Fruit fly (Drosophila melanogaster) whole organism, wandering third instar larva: ENCODE results near the gene CG32440.

Source experiments
- Abd-B ChIP-seq: fragments of >200 bp; optimal IDR thresholded peaks from 2 replicates; lab custom pipeline; 2017; ENCODE audit warnings: missing biosample characterization, missing genetic modification characterization
- CG32264 ChIP-seq: fragments of 200-800 bp; sonication (Bioruptor generic); optimal IDR thresholded peaks from 2 replicates; lab custom pipeline; 2016; ENCODE audit warnings: missing biosample characterization, missing genetic modification characterization
- CG9705 ChIP-seq: fragments of 200-800 bp; sonication (Bioruptor generic); optimal IDR thresholded peaks from 2 replicates; lab custom pipeline; 2018; ENCODE audit warnings: missing biosample characterization, mild to moderate bottlenecking, missing genetic modification characterization
- CrebA ChIP-seq: fragments of 200-800 bp; sonication (Bioruptor generic); optimal IDR thresholded peaks from 2 replicates; lab custom pipeline; 2016; ENCODE audit warnings: missing biosample characterization, mild to moderate bottlenecking, missing genetic modification characterization, borderline replicate concordance
- Dfd ChIP-seq: fragments of >200 bp; optimal IDR thresholded peaks from 2 replicates; lab custom pipeline; 2017; ENCODE audit warnings: missing biosample characterization, missing genetic modification characterization
- Dif ChIP-seq: fragments of 200-275, 200-300 bp; sonication (Bioruptor generic); optimal IDR thresholded peaks from 2 replicates; lab custom pipeline; 2018; ENCODE audit warnings: missing biosample characterization, missing genetic modification characterization; ENCODE audit not compliant: partially characterized antibody
- GATAd ChIP-seq: sonication (Bioruptor generic); optimal IDR thresholded peaks from 2 replicates; lab custom pipeline; 2016; ENCODE audit warnings: missing biosample characterization, missing genetic modification characterization
- HLH106 ChIP-seq: fragments of 200-800 bp; optimal IDR thresholded peaks from 3 replicates; lab custom pipeline; 2019; ENCODE audit warnings: missing biosample characterization, mild to moderate bottlenecking, missing genetic modification characterization, moderate library complexity
- Hnf4 ChIP-seq: fragments of 200-800 bp; sonication (Bioruptor generic); optimal IDR thresholded peaks from 2 replicates; lab custom pipeline; 2016; ENCODE audit warnings: missing biosample characterization, mild to moderate bottlenecking, missing genetic modification characterization
- Hr78 ChIP-seq: fragments of >200 bp; optimal IDR thresholded peaks from 2 replicates; lab custom pipeline; 2017; ENCODE audit warnings: missing biosample characterization, missing genetic modification characterization
- Hr83 ChIP-seq: fragments of 200-300 bp; sonication (Bioruptor generic); optimal IDR thresholded peaks from 2 replicates; lab custom pipeline; 2016; ENCODE audit warnings: missing biosample characterization, mild to moderate bottlenecking, missing genetic modification characterization, moderate library complexity; ENCODE audit not compliant: poor library complexity, severe bottlenecking
- Jra ChIP-seq: sonication (Bioruptor generic); optimal IDR thresholded peaks from 2 replicates; lab custom pipeline; 2016; ENCODE audit warnings: missing biosample characterization, missing genetic modification characterization
- Mio ChIP-seq: sonication (Bioruptor generic); optimal IDR thresholded peaks from 2 replicates; lab custom pipeline; 2016; ENCODE audit warnings: missing biosample characterization, missing genetic modification characterization
- Myc ChIP-seq: fragments of >200 bp; optimal IDR thresholded peaks from 2 replicates; lab custom pipeline; 2017
- N ChIP-seq: fragments of >200 bp; optimal IDR thresholded peaks from 2 replicates; lab custom pipeline; 2018; ENCODE audit warnings: missing biosample characterization, missing external identifiers, missing genetic modification characterization
- OdsH ChIP-seq: fragments of 200-800 bp; sonication (Bioruptor generic); optimal IDR thresholded peaks from 2 replicates; lab custom pipeline; 2016; ENCODE audit warnings: missing biosample characterization, mild to moderate bottlenecking, missing genetic modification characterization
- Rel ChIP-seq, 2 experiments: fragments of 200-800 bp; sonication (Bioruptor generic) in 1 of 2; optimal IDR thresholded peaks; 2 replicates in 1 of 2; 3 replicates in 1 of 2; lab custom pipeline; 2016 to 2019; ENCODE audit warnings: mild to moderate bottlenecking in 2 of 2, missing biosample characterization in 2 of 2, missing genetic modification characterization in 2 of 2, moderate library complexity in 1 of 2
- Sp1 ChIP-seq: fragments of 200-800 bp; sonication (Bioruptor generic); optimal IDR thresholded peaks from 3 replicates; lab custom pipeline; 2019; ENCODE audit warnings: missing biosample characterization, mild to moderate bottlenecking, missing genetic modification characterization, moderate library complexity
- Vsx2 ChIP-seq: fragments of 200-300, 225-300 bp; sonication (Bioruptor generic); optimal IDR thresholded peaks from 2 replicates; lab custom pipeline; 2018; ENCODE audit warnings: missing biosample characterization, missing genetic modification characterization; ENCODE audit not compliant: partially characterized antibody
- br ChIP-seq: fragments of 200-800 bp; sonication (Bioruptor generic); optimal IDR thresholded peaks from 2 replicates; lab custom pipeline; 2016; ENCODE audit warnings: missing biosample characterization, missing genetic modification characterization
- brk ChIP-seq: fragments of 200-800 bp; sonication (Bioruptor generic); optimal IDR thresholded peaks from 2 replicates; lab custom pipeline; 2016; ENCODE audit warnings: missing biosample characterization, mild to moderate bottlenecking, missing genetic modification characterization
- dl ChIP-seq, 2 experiments: fragments of 175-275, 200-275 bp in 1 of 2; fragments of 200-275 bp in 1 of 2; sonication (Bioruptor generic); optimal IDR thresholded peaks; lab custom pipeline; 2018; ENCODE audit warnings: mild to moderate bottlenecking in 2 of 2, missing biosample characterization in 2 of 2, missing genetic modification characterization in 2 of 2, moderate library complexity in 2 of 2; ENCODE audit not compliant: partially characterized antibody in 2 of 2, insufficient read depth in 1 of 2
- dmrt93B ChIP-seq: fragments of 200-800 bp; sonication (Bioruptor generic); optimal IDR thresholded peaks from 2 replicates; lab custom pipeline; 2018; ENCODE audit warnings: missing biosample characterization, mild to moderate bottlenecking, missing genetic modification characterization
- dsf ChIP-seq: sonication (Bioruptor generic); optimal IDR thresholded peaks from 2 replicates; lab custom pipeline; 2016; ENCODE audit warnings: missing biosample characterization, missing genetic modification characterization, borderline replicate concordance
- ey ChIP-seq: fragments of 200-800 bp; sonication (Bioruptor generic); optimal IDR thresholded peaks from 2 replicates; lab custom pipeline; 2016; ENCODE audit warnings: missing biosample characterization, missing genetic modification characterization
- foxo ChIP-seq, 2 experiments: fragments of 200-800 bp; sonication (Bioruptor generic); optimal IDR thresholded peaks; 2 replicates in 1 of 2; 3 replicates in 1 of 2; lab custom pipeline; 2016 to 2017; ENCODE audit warnings: missing biosample characterization in 2 of 2, missing genetic modification characterization in 2 of 2
- fru ChIP-seq: fragments of 200-800 bp; sonication (Bioruptor generic); optimal IDR thresholded peaks from 3 replicates; lab custom pipeline; 2016; ENCODE audit warnings: missing biosample characterization, mild to moderate bottlenecking, missing genetic modification characterization
- h ChIP-seq: fragments of 200-800 bp; sonication (Bioruptor generic); optimal IDR thresholded peaks from 3 replicates; lab custom pipeline; 2016; ENCODE audit warnings: missing biosample characterization, mild to moderate bottlenecking, missing genetic modification characterization
- jim ChIP-seq: fragments of 175-275, 200-325 bp; sonication (Bioruptor generic); optimal IDR thresholded peaks from 2 replicates; lab custom pipeline; 2016; ENCODE audit warnings: missing biosample characterization, mild to moderate bottlenecking, missing genetic modification characterization
- lola ChIP-seq: fragments of >200 bp; optimal IDR thresholded peaks from 2 replicates; lab custom pipeline; 2017; ENCODE audit warnings: missing biosample characterization, missing genetic modification characterization
- pan ChIP-seq: fragments of >200 bp; optimal IDR thresholded peaks from 2 replicates; lab custom pipeline; 2017
- psq ChIP-seq: fragments of 200-800 bp; sonication (Bioruptor generic); optimal IDR thresholded peaks from 3 replicates; lab custom pipeline; 2017; ENCODE audit warnings: missing biosample characterization, mild to moderate bottlenecking, missing genetic modification characterization, moderate library complexity
- rgr ChIP-seq: fragments of 200-800 bp; sonication (Bioruptor generic); optimal IDR thresholded peaks from 3 replicates; lab custom pipeline; 2016; ENCODE audit warnings: missing biosample characterization, mild to moderate bottlenecking, missing genetic modification characterization
- sage ChIP-seq: fragments of 200-800 bp; sonication (Bioruptor generic); optimal IDR thresholded peaks from 2 replicates; lab custom pipeline; 2016; ENCODE audit warnings: missing biosample characterization, mild to moderate bottlenecking, missing genetic modification characterization
- sv ChIP-seq: fragments of 200-800 bp; sonication (Bioruptor generic); optimal IDR thresholded peaks from 3 replicates; lab custom pipeline; 2016; ENCODE audit warnings: missing biosample characterization, missing genetic modification characterization
- tai ChIP-seq: sonication (Bioruptor generic); optimal IDR thresholded peaks from 2 replicates; lab custom pipeline; 2016; ENCODE audit warnings: missing biosample characterization, missing genetic modification characterization
- usp ChIP-seq: fragments of >200 bp; optimal IDR thresholded peaks from 2 replicates; lab custom pipeline; 2017; ENCODE audit warnings: missing biosample characterization, missing genetic modification characterization
- woc ChIP-seq: sonication (Bioruptor generic); optimal IDR thresholded peaks from 2 replicates; lab custom pipeline; 2016; ENCODE audit warnings: missing biosample characterization, mild to moderate bottlenecking, missing genetic modification characterization

The CG32440 gene

dm6 chr3L:21343254-21344083 lies 16.5 kb upstream of the CG32440 start, which contains the start of the genes Tbc1d8-9 and CG32436:
Gene Tbc1d8-9, minus strand, starts transcription at chr3L:21343716.
Gene CG32436, plus strand, starts transcription at chr3L:21344033.
- TF ChIP-seq sage (GFP tag; lab: Kevin White, UChicago) (no peak), OdsH (GFP tag; lab: Kevin White, UChicago) (peak; percentile 49)

dm6 chr3L:21346463-21347196 lies 13.3 kb upstream of the CG32440 start:
- TF ChIP-seq CrebA (GFP tag; lab: Kevin White, UChicago) (no peak), OdsH (GFP tag; lab: Kevin White, UChicago) (no peak), psq (GFP tag; lab: Kevin White, UChicago) (peak; percentile 72), ey (GFP tag; lab: Kevin White, UChicago) (no peak), Jra (peak; percentile 33), h (peak; percentile 29), dsf (GFP tag; lab: Kevin White, UChicago) (no peak)

- TF ChIP-seq GATAd, result no peak
- TF ChIP-seq rgr, result peak; percentile 43
- TF ChIP-seq Sp1 (GFP tag; lab: Kevin White, UChicago), result no peak
- no peak for TF ChIP-seq Rel (GFP tag; optimal IDR thresholded peaks at IDR 0.05; lab: Kevin White, UChicago)
- no peak for TF ChIP-seq Rel (tag; optimal IDR thresholded peaks at IDR 0.05; lab: Kevin White, UChicago)
- TF ChIP-seq woc (GFP tag; lab: Kevin White, UChicago), result peak; percentile 31
- TF ChIP-seq CG9705, result no peak
- TF ChIP-seq Hr78 (GFP tag; lab: Kevin White, UChicago), result no peak
- TF ChIP-seq h, result no peak
- TF ChIP-seq OdsH (GFP tag; lab: Kevin White, UChicago), result no peak
- no peak for TF ChIP-seq Mio (GFP tag; lab: Kevin White, UChicago)
- TF ChIP-seq brk (GFP tag; lab: Kevin White, UChicago), result no peak
- no peak for TF ChIP-seq HLH106 (tag; lab: Kevin White, UChicago)
- TF ChIP-seq Hr83 (GFP tag; lab: Kevin White, UChicago), result no peak
- no peak for TF ChIP-seq Dfd (GFP tag; lab: Kevin White, UChicago)
- TF ChIP-seq Hnf4 (GFP tag; lab: Kevin White, UChicago), result no peak
- no peak for TF ChIP-seq CrebA (GFP tag; lab: Kevin White, UChicago)
- peak; percentile 26 for TF ChIP-seq br (GFP tag; lab: Kevin White, UChicago)
- peak; percentile 22 for TF ChIP-seq ey (GFP tag; lab: Kevin White, UChicago)
- TF ChIP-seq N (GFP tag; lab: Kevin White, UChicago), result no peak
- no peak for TF ChIP-seq Abd-B (GFP tag; lab: Kevin White, UChicago)
- no peak for TF ChIP-seq tai (GFP tag; lab: Kevin White, UChicago)
- TF ChIP-seq Dif (GFP tag; lab: Kevin White, UChicago), result no peak
- no peak for TF ChIP-seq Jra
- TF ChIP-seq foxo (GFP tag; optimal IDR thresholded peaks at IDR 0.05; lab: Kevin White, UChicago), result peak in 1 of 2 experiments; percentile 59
- peak; percentile 28 for TF ChIP-seq psq (GFP tag; lab: Kevin White, UChicago)
- no peak for TF ChIP-seq Myc (lab: Kevin White, UChicago)
- TF ChIP-seq jim (GFP tag; lab: Kevin White, UChicago), result no peak
- no peak for TF ChIP-seq Vsx2 (GFP tag; lab: Kevin White, UChicago)
- peak; percentile 3 for TF ChIP-seq dmrt93B
- no peak for TF ChIP-seq sage (GFP tag; lab: Kevin White, UChicago)
- no peak for TF ChIP-seq dsf (GFP tag; lab: Kevin White, UChicago)
- peak; percentile 40 for TF ChIP-seq CG32264 (GFP tag; lab: Kevin White, UChicago)
- no peak for TF ChIP-seq pan
- no peak for TF ChIP-seq lola (GFP tag; lab: Kevin White, UChicago)
- TF ChIP-seq usp, result no peak
- peak; percentile 64 for TF ChIP-seq fru
- TF ChIP-seq dl (GFP tag; optimal IDR thresholded peaks at IDR 0.05; lab: Kevin White, UChicago; ENCODE audit: insufficient read depth in 1 of 2, partially characterized antibody in 2 of 2), result no peak
- peak; percentile 38 for TF ChIP-seq sv (GFP tag; lab: Kevin White, UChicago)
- TF ChIP-seq, all 38 proteins: peak for 10
Observed at dm6 chr3L:21347197-21347831, 12.7 kb upstream of the CG32440 start.
